Worm (Caenorhabditis elegans): ENCODE results near the gene srlf-30.

DNA sequence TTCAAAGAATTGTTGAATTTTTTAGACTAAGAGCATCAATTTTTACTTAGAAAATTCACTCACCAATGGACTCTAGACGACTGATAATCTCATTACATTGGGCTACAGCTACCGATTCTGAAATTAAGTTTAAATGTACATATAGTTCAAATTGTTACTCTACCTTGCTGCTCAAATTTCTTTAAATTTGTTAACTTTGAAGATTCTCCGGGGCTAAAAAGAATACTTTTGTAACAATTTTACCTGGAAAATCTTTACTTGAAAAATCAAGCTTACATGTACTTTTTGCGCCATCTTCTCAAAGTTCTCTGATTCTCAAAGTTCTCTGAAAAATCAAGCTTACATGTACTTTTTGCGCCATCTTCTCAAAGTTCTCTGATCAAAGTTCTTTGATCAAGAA lies 20.6 kb upstream of the srlf-30 start, which contains the start of gene sdz-13:
- TF ChIP-seq ztf-16 (tag; optimal IDR thresholded peaks at IDR 0.05) (no peak), nhr-11 (tag; optimal IDR thresholded peaks at IDR 0.05) (no peak), dmd-4 (tag; optimal IDR thresholded peaks at IDR 0.05; ENCODE audit: borderline replicate concordance) (no peak), fkh-10 (GFP tag; optimal IDR thresholded peaks at IDR 0.05) (no peak), pax-1 (tag; optimal IDR thresholded peaks at IDR 0.05) (no peak), pag-3 (tag; optimal IDR thresholded peaks at IDR 0.05; ENCODE audit: borderline replicate concordance) (no peak), ceh-9 (tag; optimal IDR thresholded peaks at IDR 0.05) (no peak)
